Fruit fly (Drosophila melanogaster): Measurements from ENCODE around the gene RabGGTb.
A peak's percentile ranks its signal among the peaks of the same experiment; 100 is the strongest.

RabGGTb gene

DNA sequence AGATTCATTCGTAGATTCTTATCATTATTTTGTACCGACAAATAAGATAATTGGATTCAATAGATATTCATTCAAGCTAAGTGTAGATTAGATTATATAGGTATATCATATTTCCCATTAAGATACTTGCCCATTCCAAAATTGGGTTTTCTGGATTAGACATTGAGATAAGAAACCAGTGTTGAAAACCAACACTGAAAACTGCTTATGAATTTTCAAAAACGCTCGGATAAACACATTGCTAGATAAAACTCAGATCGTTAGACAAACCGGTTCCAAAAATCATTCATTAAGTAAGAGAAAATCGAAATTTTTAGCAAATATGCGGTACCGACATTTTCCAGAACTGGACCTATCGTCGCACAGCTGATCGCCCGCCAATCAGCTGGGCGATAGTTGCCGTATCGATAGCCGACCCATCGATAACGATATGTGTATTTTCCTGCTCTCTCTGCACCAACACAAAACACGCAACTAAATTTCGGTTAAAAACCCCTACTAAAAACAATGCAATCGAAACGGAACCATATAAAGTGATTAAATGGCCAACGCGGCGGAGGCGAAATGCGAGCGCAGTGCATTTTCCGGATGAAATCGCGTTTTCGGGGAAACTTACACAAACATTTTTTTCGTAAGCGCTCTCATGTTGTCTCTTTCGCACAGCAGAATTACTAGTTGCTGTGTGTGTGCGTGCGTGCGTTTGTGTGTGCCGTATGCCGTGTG, 6.8 kb downstream of the RabGGTb start, which contains the start of the genes NTPase and lilli (continued):
- no peak for TF ChIP-seq C15 (GFP tag; IDR thresholded peaks at IDR 0.05)
- TF ChIP-seq hbn (GFP tag; IDR thresholded peaks at IDR 0.05; ENCODE audit: partially characterized antibody), result peak; percentile 82
- TF ChIP-seq shn (GFP tag; optimal IDR thresholded peaks at IDR 0.05), result peak; percentile 74
- peak; percentile 32 for TF ChIP-seq CG13123 (GFP tag; optimal IDR thresholded peaks at IDR 0.05)
- TF ChIP-seq CG7839 (tag; optimal IDR thresholded peaks at IDR 0.05), result no peak
- 0 out of 3 replicates have a peak, but pooled peaks have one; percentile 19 for TF ChIP-seq CG6175 (GFP tag; IDR thresholded peaks at IDR 0.05)
- no peak for TF ChIP-seq Eip74EF (GFP tag; optimal IDR thresholded peaks at IDR 0.05)
- no peak for TF ChIP-seq Poxn (GFP tag; IDR thresholded peaks at IDR 0.05)
- no peak for TF ChIP-seq fd3F (GFP tag; optimal IDR thresholded peaks at IDR 0.05)
- TF ChIP-seq fu2 (GFP tag; optimal IDR thresholded peaks at IDR 0.05), result peak; percentile 10
- TF ChIP-seq esg (GFP tag; conservative IDR thresholded peaks at IDR 0.05), result no peak
- TF ChIP-seq CG8290 (GFP tag; optimal IDR thresholded peaks at IDR 0.05), result peak; percentile 99
- TF ChIP-seq CG8290 (tag; optimal IDR thresholded peaks at IDR 0.05), result peak; percentile 96 to 100
- peak; percentile 41 for TF ChIP-seq disco-r (GFP tag; optimal IDR thresholded peaks at IDR 0.05)
- TF ChIP-seq CG30431 (GFP tag; optimal IDR thresholded peaks at IDR 0.05), result peak; percentile 30
- TF ChIP-seq fd96Cb (tag; optimal IDR thresholded peaks at IDR 0.05), result no peak
- peak; percentile 2 for TF ChIP-seq HmgZ (tag; optimal IDR thresholded peaks at IDR 0.05)
- TF ChIP-seq CG5245 (GFP tag; optimal IDR thresholded peaks at IDR 0.05), result peak; percentile 75
- TF ChIP-seq CG30403 (GFP tag; optimal IDR thresholded peaks at IDR 0.05), result peak; percentile 76
- TF ChIP-seq E2f1 (GFP tag; IDR thresholded peaks at IDR 0.05), result peak; percentile 48
- TF ChIP-seq unpg (GFP tag; optimal IDR thresholded peaks at IDR 0.05), result peak; percentile 49
- TF ChIP-seq Spps (tag; optimal IDR thresholded peaks at IDR 0.05), result peak; percentile 1
- TF ChIP-seq NK7.1 (GFP tag; optimal IDR thresholded peaks at IDR 0.05), result peak; percentile 11
- TF ChIP-seq vfl (GFP tag; optimal IDR thresholded peaks at IDR 0.05), result peak; percentile 31
- no peak for TF ChIP-seq bigmax (GFP tag; optimal IDR thresholded peaks at IDR 0.05)
- no peak for TF ChIP-seq hkb (optimal IDR thresholded peaks at IDR 0.05)
- peak; percentile 50; the same call in 1 of the 2 replicates for TF ChIP-seq hkb (GFP tag; IDR thresholded peaks at IDR 0.05)
- 0 out of 2 replicates have a peak, but pooled peaks have one; percentile 44 for TF ChIP-seq HLH3B (GFP tag; IDR thresholded peaks at IDR 0.05)
- TF ChIP-seq dati (GFP tag; IDR thresholded peaks at IDR 0.05), result no peak
- no peak for TF ChIP-seq pfk (GFP tag; optimal IDR thresholded peaks at IDR 0.05)
- TF ChIP-seq az2 (GFP tag; optimal IDR thresholded peaks at IDR 0.05), result peak; percentile 64
- no peak for TF ChIP-seq usp (GFP tag; optimal IDR thresholded peaks at IDR 0.05)
- TF ChIP-seq crol (GFP tag; IDR thresholded peaks at IDR 0.05), result 0 out of 2 replicates have a peak, but pooled peaks have one; percentile 12
- peak; percentile 17 for TF ChIP-seq schlank (tag; optimal IDR thresholded peaks at IDR 0.05)
- TF ChIP-seq CG17802 (tag; optimal IDR thresholded peaks at IDR 0.05), result peak; percentile 39
- TF ChIP-seq slbo (GFP tag; IDR thresholded peaks at IDR 0.05), result peak; percentile 65
- peak; percentile 16 for TF ChIP-seq Mad (GFP tag; optimal IDR thresholded peaks at IDR 0.05)
- TF ChIP-seq CG10321 (GFP tag; IDR thresholded peaks at IDR 0.05), result peak; percentile 70
- no peak for TF ChIP-seq CG6254 (GFP tag; optimal IDR thresholded peaks at IDR 0.05)
- peak; percentile 56 for TF ChIP-seq CG3995 (GFP tag; optimal IDR thresholded peaks at IDR 0.05)
- peak; percentile 19 for TF ChIP-seq CG11398 (GFP tag; optimal IDR thresholded peaks at IDR 0.05)
- no peak for TF ChIP-seq yki (optimal IDR thresholded peaks at IDR 0.05)
- peak; percentile 70 for TF ChIP-seq Camta (GFP tag; optimal IDR thresholded peaks at IDR 0.05)
- no peak for TF ChIP-seq nom (GFP tag; optimal IDR thresholded peaks at IDR 0.05)
- TF ChIP-seq Antp (GFP tag; optimal IDR thresholded peaks at IDR 0.05), result peak; percentile 85
- TF ChIP-seq CG13287 (GFP tag; IDR thresholded peaks at IDR 0.05; ENCODE audit: partially characterized antibody), result peak; percentile 92
- peak; percentile 80 for TF ChIP-seq Side (GFP tag; optimal IDR thresholded peaks at IDR 0.05)
- peak; percentile 22 for TF ChIP-seq CG16815 (GFP tag; optimal IDR thresholded peaks at IDR 0.05)
- TF ChIP-seq tll (GFP tag; optimal IDR thresholded peaks at IDR 0.05), result peak; percentile 20 to 65
- TF ChIP-seq CG14965 (GFP tag; optimal IDR thresholded peaks at IDR 0.05; ENCODE audit: borderline replicate concordance), result no peak

Data from whole organism, embryonic.